Worm (Caenorhabditis elegans): Measurements from ENCODE around the gene sams-3.

ce11 chrIV:5895190-5895589, 46.7 kb downstream of the sams-3 start, which contains the start of gene nspb-6:
- no peak for TF ChIP-seq hlh-15 (tag; optimal IDR thresholded peaks at IDR 0.05)
- TF ChIP-seq dmd-4 (tag; optimal IDR thresholded peaks at IDR 0.05; ENCODE audit: borderline replicate concordance) = no peak
- TF ChIP-seq pha-4 (tag; optimal IDR thresholded peaks at IDR 0.05) = no peak
- no peak for TF ChIP-seq elt-2 (tag; optimal IDR thresholded peaks at IDR 0.05)
- TF ChIP-seq ahr-1 (tag; optimal IDR thresholded peaks at IDR 0.05) = no peak
- no peak for TF ChIP-seq ceh-48 (tag; optimal IDR thresholded peaks at IDR 0.05)
- TF ChIP-seq sox-4 (tag; optimal IDR thresholded peaks at IDR 0.05) = no peak
- TF ChIP-seq ceh-31 (tag; optimal IDR thresholded peaks at IDR 0.05) = no peak
- TF ChIP-seq ets-4 (tag; optimal IDR thresholded peaks at IDR 0.05) = no peak
- TF ChIP-seq ceh-2 (tag; optimal IDR thresholded peaks at IDR 0.05) = no peak
- no peak for TF ChIP-seq K09A11.1 (tag; optimal IDR thresholded peaks at IDR 0.05; ENCODE audit: insufficient read depth)
- no peak for TF ChIP-seq pqm-1 (tag; optimal IDR thresholded peaks at IDR 0.05)
- no peak for TF ChIP-seq ama-1 (optimal IDR thresholded peaks at IDR 0.05)
